Fruit fly (Drosophila melanogaster) whole organism, pupa: ENCODE measurements around the gene Art9.

Source experiments
- CG12605 ChIP-seq: fragments of 200-800 bp; sonication (Bioruptor generic); IDR thresholded peaks from 2 replicates; pipeline ENCODE4 v1.3.6; 2022; ENCODE audit warnings: missing biosample characterization, missing genetic modification characterization
- CG13204 ChIP-seq: fragments of 200-800 bp; sonication (Bioruptor generic); optimal IDR thresholded peaks from 2 replicates; lab custom pipeline; 2018; ENCODE audit warnings: missing biosample characterization, mild to moderate bottlenecking, missing genetic modification characterization, moderate library complexity
- CG15710 ChIP-seq: fragments of 200-800 bp; sonication (Bioruptor generic); optimal IDR thresholded peaks from 2 replicates; lab custom pipeline; 2018; ENCODE audit warnings: missing biosample characterization, mild to moderate bottlenecking, missing genetic modification characterization, moderate library complexity
- CG17806 ChIP-seq: fragments of 200-800 bp; sonication (Bioruptor generic); optimal IDR thresholded peaks from 2 replicates; lab custom pipeline; 2018; ENCODE audit warnings: missing biosample characterization, mild to moderate bottlenecking, missing genetic modification characterization, moderate library complexity
- CG8301 ChIP-seq: fragments of 200-800 bp; sonication (Bioruptor generic); optimal IDR thresholded peaks from 2 replicates; lab custom pipeline; 2018; ENCODE audit warnings: missing biosample characterization, mild to moderate bottlenecking, missing genetic modification characterization
- CG9948 ChIP-seq: fragments of 200-800 bp; sonication (Bioruptor generic); optimal IDR thresholded peaks from 2 replicates; lab custom pipeline; 2018; ENCODE audit warnings: missing biosample characterization, mild to moderate bottlenecking, missing genetic modification characterization, moderate library complexity
- EcR ChIP-seq: fragments of 200-800 bp; sonication (Bioruptor generic); optimal IDR thresholded peaks from 3 replicates; lab custom pipeline; 2019; ENCODE audit warnings: missing biosample characterization, missing genetic modification characterization, mild to moderate bottlenecking, moderate library complexity, missing genetic modification reagents
- Ets98B ChIP-seq: fragments of 200-800 bp; sonication (Bioruptor generic); IDR thresholded peaks from 2 replicates; pipeline ENCODE4 v1.3.6; 2022; ENCODE audit warnings: missing biosample characterization, missing genetic modification characterization
- Pif1A ChIP-seq: fragments of 200-800 bp; sonication (Bioruptor generic); optimal IDR thresholded peaks from 3 replicates; lab custom pipeline; 2016; ENCODE audit warnings: missing biosample characterization, missing genetic modification characterization
- Pif1B ChIP-seq: fragments of 200-800 bp; sonication (Bioruptor generic); optimal IDR thresholded peaks from 3 replicates; lab custom pipeline; 2016; ENCODE audit warnings: missing biosample characterization, missing genetic modification characterization
- gl ChIP-seq: fragments of 200-800 bp; sonication (Bioruptor generic); optimal IDR thresholded peaks from 2 replicates; lab custom pipeline; 2018; ENCODE audit warnings: missing biosample characterization, mild to moderate bottlenecking, missing genetic modification characterization
- rn ChIP-seq: fragments of 200-800 bp; sonication (Bioruptor generic); IDR thresholded peaks from 2 replicates; pipeline ENCODE4 v1.3.6; 2022; ENCODE audit warnings: missing biosample characterization, missing genetic modification characterization

DNA sequence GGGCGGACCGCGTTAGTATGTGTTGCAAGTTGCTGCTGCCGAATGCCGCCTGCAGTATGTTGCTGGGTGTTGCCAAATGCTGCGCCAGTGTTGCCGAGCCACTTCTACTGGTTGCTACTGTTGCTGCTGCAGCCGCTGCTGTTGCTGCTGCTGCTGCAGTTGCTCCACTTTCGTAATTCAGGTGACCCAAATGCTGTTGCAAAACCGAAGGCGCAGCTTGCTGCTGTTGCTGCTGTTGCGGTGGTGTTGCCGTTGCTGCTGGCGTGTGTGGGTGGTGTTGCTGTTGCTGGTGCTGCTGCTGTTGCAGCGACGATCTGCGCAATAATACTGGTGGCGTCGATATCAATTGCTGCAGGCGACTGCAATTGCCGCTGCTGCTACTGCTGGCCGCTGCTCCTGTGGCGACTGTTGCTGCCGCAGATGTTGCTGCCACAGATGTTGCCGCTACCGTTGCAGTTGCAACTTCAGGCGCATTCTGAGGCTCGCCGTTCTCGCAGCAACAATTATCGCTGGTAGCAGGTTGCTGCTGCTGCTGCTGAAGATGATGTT lies 39.1 kb upstream of the Art9 start:
- no peak for TF ChIP-seq Pif1B (GFP tag; lab: Kevin White, UChicago)
- peak; percentile 15; the same call in 1 of the 2 replicates for TF ChIP-seq Ets98B (GFP tag; lab: Robert Waterston, UW)
- peak; percentile 0 for TF ChIP-seq CG13204 (GFP tag; lab: Kevin White, UChicago)
- no peak for TF ChIP-seq CG15710 (tag; lab: Kevin White, UChicago)
- no peak for TF ChIP-seq EcR
- no peak for TF ChIP-seq rn (GFP tag; lab: Robert Waterston, UW)
- no peak for TF ChIP-seq gl
- TF ChIP-seq CG12605 (GFP tag; lab: Robert Waterston, UW) = no peak
- no peak for TF ChIP-seq Pif1A
- no peak for TF ChIP-seq CG17806
- TF ChIP-seq CG8301 (tag; lab: Kevin White, UChicago) = no peak
- TF ChIP-seq CG9948 (tag; lab: Kevin White, UChicago) = no peak
